Fruit fly (Drosophila melanogaster): ENCODE results near the gene Ance.

dm6 chr2L:13923453-13923852 is 18.0 kb downstream of the Ance start, which contains the start of gene Vajk1:
- no peak for TF ChIP-seq CG33017 (tag; optimal IDR thresholded peaks at IDR 0.05)
- TF ChIP-seq tj (GFP tag; optimal IDR thresholded peaks at IDR 0.05): no peak

All from whole organism, adult.